Fruit fly (Drosophila melanogaster): Measurements from ENCODE around the gene Bin1.

Gene Bin1

DNA sequence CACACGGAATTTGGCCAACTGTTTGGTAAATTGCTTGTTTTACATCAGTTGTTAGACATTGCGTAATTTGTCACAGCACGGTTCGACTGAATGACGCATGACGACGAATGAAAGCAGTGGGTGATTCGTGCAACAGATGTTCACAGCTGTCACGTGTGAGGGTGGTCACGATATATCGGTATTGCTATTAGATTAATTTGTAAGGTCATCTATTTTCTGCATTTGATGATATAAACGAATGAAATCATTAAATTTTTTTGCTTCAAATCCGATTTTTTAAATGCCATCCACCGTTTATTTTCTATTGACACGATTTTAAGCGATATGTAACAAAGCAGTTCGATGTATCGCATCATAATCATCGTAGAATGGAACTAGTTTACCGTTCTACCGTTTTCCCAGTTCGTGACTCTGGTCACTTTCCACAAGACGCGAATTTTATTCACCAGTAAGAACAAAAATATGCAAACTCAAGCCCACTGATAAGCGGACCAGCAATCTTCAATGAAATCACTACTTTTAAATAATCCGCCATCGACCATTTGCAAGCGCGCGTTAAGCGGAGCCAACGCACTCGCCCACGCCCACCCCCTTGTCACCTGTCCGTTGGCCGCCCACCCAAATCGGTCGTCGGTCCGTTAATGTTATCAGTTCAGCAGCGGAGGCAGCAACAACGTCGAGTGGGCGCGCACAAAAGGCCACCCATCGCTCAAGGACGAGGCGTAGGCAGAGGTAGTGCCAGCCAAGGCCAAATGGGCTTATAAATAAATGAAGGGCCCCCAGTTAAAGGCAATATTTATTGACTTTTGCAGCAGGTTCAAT, 42.5 kb downstream of the Bin1 start, which contains the start of the genes Mic26-27 and CG5916 (continued):
- TF ChIP-seq CG2199 (GFP tag; IDR thresholded peaks at IDR 0.05) (no peak; the same call in 1 of the 3 replicates), NfI (GFP tag; optimal IDR thresholded peaks at IDR 0.05) (peak; percentile 56), Hr78 (GFP tag; optimal IDR thresholded peaks at IDR 0.05) (no peak), Sox100B (GFP tag; optimal IDR thresholded peaks at IDR 0.05) (no peak), CG12155 (GFP tag; optimal IDR thresholded peaks at IDR 0.05) (peak; percentile 67), Oli (tag; optimal IDR thresholded peaks at IDR 0.05) (peak; percentile 36), CG11695 (GFP tag; IDR thresholded peaks at IDR 0.05) (no peak; the same call in 2 of the 3 replicates), CkIIα-i1 (GFP tag; IDR thresholded peaks at IDR 0.05) (no peak), klu (GFP tag; IDR thresholded peaks at IDR 0.05) (peak; percentile 88), CG12299 (tag; optimal IDR thresholded peaks at IDR 0.05) (no peak), sisA (GFP tag; IDR thresholded peaks at IDR 0.05) (peak; percentile 95), CG8944 (GFP tag; optimal IDR thresholded peaks at IDR 0.05) (peak; percentile 80), Pdp1 (GFP tag; optimal IDR thresholded peaks at IDR 0.05) (peak; percentile 76 to 100), Xbp1 (GFP tag; optimal IDR thresholded peaks at IDR 0.05) (peak; percentile 91), CG2120 (GFP tag; optimal IDR thresholded peaks at IDR 0.05) (peak; percentile 89), CG10321 (GFP tag; IDR thresholded peaks at IDR 0.05) (no peak), Ptx1 (GFP tag; IDR thresholded peaks at IDR 0.05) (peak; percentile 90), HmgZ (tag; optimal IDR thresholded peaks at IDR 0.05) (peak; percentile 83), shn (GFP tag; optimal IDR thresholded peaks at IDR 0.05) (peak; percentile 94), HLH54F (GFP tag; optimal IDR thresholded peaks at IDR 0.05) (peak; percentile 94), Tbp (GFP tag; optimal IDR thresholded peaks at IDR 0.05) (no peak), danr (GFP tag; IDR thresholded peaks at IDR 0.05) (peak; percentile 55; the same call in 1 of the 2 replicates), CG7987 (GFP tag; optimal IDR thresholded peaks at IDR 0.05) (peak; percentile 25), CG9727 (GFP tag; optimal IDR thresholded peaks at IDR 0.05) (peak; percentile 93), CG16815 (GFP tag; optimal IDR thresholded peaks at IDR 0.05) (peak; percentile 85), Trl (optimal IDR thresholded peaks at IDR 0.05) (peak in 1 of 2 experiments; percentile 0), Trl (GFP tag; optimal IDR thresholded peaks at IDR 0.05) (peak; percentile 85), NC2α (GFP tag; optimal IDR thresholded peaks at IDR 0.05) (peak; percentile 26), CG30020 (tag; optimal IDR thresholded peaks at IDR 0.05) (peak; percentile 80), Dref (GFP tag; IDR thresholded peaks at IDR 0.05) (peak; percentile 37; the same call in 1 of the 2 replicates), CG4707 (GFP tag; optimal IDR thresholded peaks at IDR 0.05) (no peak), jing (GFP tag; optimal IDR thresholded peaks at IDR 0.05) (peak; percentile 61), salm (tag; optimal IDR thresholded peaks at IDR 0.05) (no peak), Ravus (GFP tag; IDR thresholded peaks at IDR 0.05) (no peak), GATAe (GFP tag; conservative IDR thresholded peaks at IDR 0.05) (no peak; the same call in 1 of the 2 replicates), Hsf (GFP tag; optimal IDR thresholded peaks at IDR 0.05) (peak; percentile 95), stc (GFP tag; IDR thresholded peaks at IDR 0.05) (no peak; the same call in 1 of the 2 replicates), CG3847 (GFP tag; IDR thresholded peaks at IDR 0.05) (peak; percentile 94), CG15011 (GFP tag; optimal IDR thresholded peaks at IDR 0.05) (no peak), CG15269 (tag; optimal IDR thresholded peaks at IDR 0.05) (no peak), ssp (GFP tag; IDR thresholded peaks at IDR 0.05) (peak; percentile 88), Rfx (GFP tag; IDR thresholded peaks at IDR 0.05) (peak; percentile 92), lmd (GFP tag; IDR thresholded peaks at IDR 0.05) (peak; percentile 90), vfl (GFP tag; optimal IDR thresholded peaks at IDR 0.05) (peak; percentile 64), CG11723 (GFP tag; optimal IDR thresholded peaks at IDR 0.05) (no peak), B-H1 (GFP tag; IDR thresholded peaks at IDR 0.05) (peak; percentile 75), BEAF-32 (GFP tag; optimal IDR thresholded peaks at IDR 0.05) (peak; percentile 100), rib (GFP tag; IDR thresholded peaks at IDR 0.05) (no peak), CG9609 (GFP tag; optimal IDR thresholded peaks at IDR 0.05) (peak; percentile 90), nau (GFP tag; optimal IDR thresholded peaks at IDR 0.05) (no peak)
